Worm (Caenorhabditis elegans) whole organism, early embryonic: ENCODE results near the gene aqp-10.
"Not testable (repeated sequence)": the region's sequence is repeated elsewhere in the genome, so short reads cannot be mapped to it uniquely, and the experiment has no call there.

Experiments used
- B0310.2 ChIP-seq: sonication (generic microtip); optimal IDR thresholded peaks from 2 replicates; lab custom pipeline; 2016; ENCODE audit warnings: mild to moderate bottlenecking, missing genetic modification characterization, missing compliant biosample characterization
- F13C5.2 ChIP-seq: sonication (generic microtip); optimal IDR thresholded peaks from 2 replicates; lab custom pipeline; 2017; ENCODE audit warnings: mild to moderate bottlenecking, missing genetic modification characterization, inconsistent platforms, missing compliant biosample characterization
- aly-1 ChIP-seq: sonication (generic microtip); optimal IDR thresholded peaks from 2 replicates; lab custom pipeline; 2016; ENCODE audit warnings: missing genetic modification characterization, missing compliant biosample characterization
- ama-1 ChIP-seq: fragments of 150-350 bp; optimal IDR thresholded peaks from 2 replicates; lab custom pipeline; 2014
- ceh-13 ChIP-seq: fragments of 200-800 bp; sonication (Bioruptor generic); optimal IDR thresholded peaks from 2 replicates; lab custom pipeline; 2018; ENCODE audit warnings: mild to moderate bottlenecking, missing genetic modification characterization, missing compliant biosample characterization
- ceh-36 ChIP-seq: sonication (generic microtip); optimal IDR thresholded peaks from 2 replicates; lab custom pipeline; 2016; ENCODE audit warnings: missing genetic modification characterization, inconsistent platforms, missing compliant biosample characterization
- ets-7 ChIP-seq: sonication (generic microtip); optimal IDR thresholded peaks from 2 replicates; lab custom pipeline; 2016; ENCODE audit warnings: missing genotype, missing genetic modification characterization, missing compliant biosample characterization
- flt-1 ChIP-seq: fragments of 200-800 bp; sonication (Bioruptor generic); IDR thresholded peaks from 2 replicates; pipeline ENCODE4 v1.3.6; 2022; ENCODE audit warnings: missing genetic modification characterization, missing compliant biosample characterization
- hmbx-1 ChIP-seq: sonication (generic microtip); optimal IDR thresholded peaks from 2 replicates; lab custom pipeline; 2016; ENCODE audit warnings: mild to moderate bottlenecking, missing genetic modification characterization, missing compliant biosample characterization
- hmg-4 ChIP-seq: fragments of 200-800 bp; sonication (Bioruptor generic); optimal IDR thresholded peaks from 2 replicates; lab custom pipeline; 2018; ENCODE audit warnings: mild to moderate bottlenecking, missing genetic modification characterization, missing compliant biosample characterization
- hnd-1 ChIP-seq: sonication (generic microtip); optimal IDR thresholded peaks from 2 replicates; lab custom pipeline; 2016; ENCODE audit warnings: missing genetic modification characterization, missing compliant biosample characterization
- pes-1 ChIP-seq: fragments of 200-800 bp; sonication (Bioruptor generic); IDR thresholded peaks from 2 replicates; pipeline ENCODE4 v1.3.6; 2022; ENCODE audit warnings: missing genetic modification reagents, missing genetic modification characterization, missing compliant biosample characterization
- scrt-1 ChIP-seq: fragments of 200-800 bp; sonication (Bioruptor generic); IDR thresholded peaks from 2 replicates; pipeline ENCODE4 v1.3.6; 2022; ENCODE audit warnings: missing genetic modification characterization, missing compliant biosample characterization
- sea-1 ChIP-seq: fragments of 200-800 bp; sonication (Bioruptor generic); conservative IDR thresholded peaks from 2 replicates; pipeline ENCODE4 v1.3.6; 2022; ENCODE audit warnings: missing genetic modification characterization, missing compliant biosample characterization
- tbx-11 ChIP-seq: fragments of 200-800 bp; sonication (Bioruptor generic); IDR thresholded peaks from 2 replicates; pipeline ENCODE4 v1.3.6; 2022; ENCODE audit warnings: missing genetic modification characterization, missing compliant biosample characterization
- tbx-37 ChIP-seq: fragments of 200-800 bp; sonication (Bioruptor generic); conservative IDR thresholded peaks from 2 replicates; pipeline ENCODE4 v1.3.6; 2022; ENCODE audit warnings: missing genetic modification reagents, missing genetic modification characterization, missing compliant biosample characterization
- tra-4 ChIP-seq: sonication (generic microtip); optimal IDR thresholded peaks from 2 replicates; lab custom pipeline; 2017; ENCODE audit warnings: missing genetic modification characterization, missing compliant biosample characterization

The aqp-10 gene

DNA sequence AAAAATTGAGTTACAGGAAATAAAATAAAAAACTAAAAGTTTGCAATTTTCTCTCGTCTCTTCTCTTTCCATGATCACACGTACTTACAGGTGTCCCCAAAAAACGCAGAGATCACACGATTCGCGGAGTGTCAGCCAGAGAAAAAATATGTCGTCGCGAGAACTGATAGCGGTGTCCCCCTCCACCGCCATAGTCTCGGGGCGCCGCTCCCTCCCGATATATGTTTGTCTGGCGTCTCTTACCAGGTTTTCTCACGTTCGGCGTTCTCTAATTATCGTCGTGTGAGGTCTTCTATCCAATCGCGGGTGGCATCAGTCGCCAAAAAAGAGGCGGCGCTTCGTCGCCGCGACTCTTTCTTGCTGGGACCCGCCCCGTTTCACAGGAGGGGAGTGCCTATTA, 37.8 kb downstream of the aqp-10 start, which contains the start of gene mab-3:
Gene mab-3 (plus strand): TSS at position 328 of the 400 bp plus-strand sequence.
- TF ChIP-seq ama-1 (lab: Kevin White, UChicago); F13C5.2 (tag; lab: Kevin White, UChicago); ceh-13 (GFP tag; lab: Kevin White, UChicago): not testable (repeated sequence)

ce11 chrII:9729866-9730265, 39.8 kb downstream of the aqp-10 start:
- TF ChIP-seq scrt-1 (GFP tag; lab: Robert Waterston, UW) (no peak), ets-7 (tag; lab: Kevin White, UChicago) (no peak), flt-1 (no peak), hmbx-1 (no peak), aly-1 (no peak), ama-1 (lab: Kevin White, UChicago) (no peak), ceh-13 (GFP tag; lab: Kevin White, UChicago) (no peak), F13C5.2 (tag; lab: Kevin White, UChicago) (no peak), pes-1 (no peak), B0310.2 (tag; lab: Kevin White, UChicago) (no peak), ceh-36 (tag; lab: Kevin White, UChicago) (no peak), tbx-37 (GFP tag; lab: Robert Waterston, UW) (no peak), tra-4 (tag; lab: Kevin White, UChicago) (no peak), hnd-1 (tag; lab: Kevin White, UChicago) (no peak), hmg-4 (GFP tag; lab: Kevin White, UChicago) (no peak), sea-1 (GFP tag; lab: Robert Waterston, UW) (no peak), tbx-11 (GFP tag; lab: Robert Waterston, UW) (no peak)

DNA sequence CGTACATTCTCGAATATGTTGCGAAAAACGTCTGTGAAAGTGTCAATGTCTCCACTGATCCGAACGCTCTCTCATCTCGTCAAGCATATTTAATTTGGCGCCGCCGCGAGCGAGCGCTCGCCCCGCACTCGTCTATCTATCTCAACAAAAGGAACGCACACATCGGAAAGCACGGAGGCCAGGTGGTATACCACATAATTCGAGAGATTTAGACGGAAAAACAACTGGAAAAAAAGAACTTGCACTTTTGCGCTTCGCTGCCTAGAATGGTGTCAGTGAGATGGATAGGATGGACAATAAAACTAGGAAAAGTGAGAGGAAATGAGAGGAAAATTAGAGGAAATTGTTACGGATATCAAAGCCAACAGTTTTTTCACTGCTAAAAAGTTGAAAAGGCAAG, 40.5 kb downstream of the aqp-10 start:
- TF ChIP-seq ceh-36 (tag; lab: Kevin White, UChicago) (no peak), sea-1 (GFP tag; lab: Robert Waterston, UW) (no peak), hmg-4 (GFP tag; lab: Kevin White, UChicago) (no peak), hnd-1 (tag; lab: Kevin White, UChicago) (no peak), B0310.2 (tag; lab: Kevin White, UChicago) (no peak)

ce11 chrII:9728506-9728905, 41.1 kb downstream of the aqp-10 start:
- TF ChIP-seq F13C5.2 (tag; lab: Kevin White, UChicago), result no peak
- no peak for TF ChIP-seq scrt-1 (GFP tag; lab: Robert Waterston, UW)
- no peak for TF ChIP-seq hmg-4 (GFP tag; lab: Kevin White, UChicago)
- no peak for TF ChIP-seq ets-7 (tag; lab: Kevin White, UChicago)
- no peak for TF ChIP-seq tbx-11 (GFP tag; lab: Robert Waterston, UW)
- TF ChIP-seq aly-1, result no peak
- TF ChIP-seq tra-4 (tag; lab: Kevin White, UChicago), result no peak
- TF ChIP-seq ama-1 (lab: Kevin White, UChicago), result no peak

- TF ChIP-seq scrt-1 (GFP tag; lab: Robert Waterston, UW), result no peak
- TF ChIP-seq ceh-36 (tag; lab: Kevin White, UChicago), result no peak
- TF ChIP-seq hmg-4 (GFP tag; lab: Kevin White, UChicago), result no peak
- TF ChIP-seq sea-1 (GFP tag; lab: Robert Waterston, UW), result no peak
- TF ChIP-seq flt-1, result no peak
- no peak for TF ChIP-seq hnd-1 (tag; lab: Kevin White, UChicago)
- no peak for TF ChIP-seq pes-1
- no peak for TF ChIP-seq ets-7 (tag; lab: Kevin White, UChicago)
- TF ChIP-seq hmbx-1, result no peak
- no peak for TF ChIP-seq tbx-37 (GFP tag; lab: Robert Waterston, UW)
- TF ChIP-seq F13C5.2 (tag; lab: Kevin White, UChicago), result no peak
- no peak for TF ChIP-seq tra-4 (tag; lab: Kevin White, UChicago)
- no peak for TF ChIP-seq tbx-11 (GFP tag; lab: Robert Waterston, UW)
- TF ChIP-seq B0310.2 (tag; lab: Kevin White, UChicago), result no peak
Measured at ce11 chrII:9727192-9727699, 42.4 kb downstream of the aqp-10 start.

- no peak for TF ChIP-seq F13C5.2 (tag; lab: Kevin White, UChicago)
- no peak for TF ChIP-seq pes-1
- TF ChIP-seq tbx-37 (GFP tag; lab: Robert Waterston, UW), result no peak
- no peak for TF ChIP-seq hmg-4 (GFP tag; lab: Kevin White, UChicago)
- TF ChIP-seq tra-4 (tag; lab: Kevin White, UChicago), result no peak
- TF ChIP-seq ceh-36 (tag; lab: Kevin White, UChicago), result no peak
- no peak for TF ChIP-seq ceh-13 (GFP tag; lab: Kevin White, UChicago)
- TF ChIP-seq ets-7 (tag; lab: Kevin White, UChicago), result no peak
Measured at ce11 chrII:9725056-9725455, 44.6 kb downstream of the aqp-10 start.

DNA sequence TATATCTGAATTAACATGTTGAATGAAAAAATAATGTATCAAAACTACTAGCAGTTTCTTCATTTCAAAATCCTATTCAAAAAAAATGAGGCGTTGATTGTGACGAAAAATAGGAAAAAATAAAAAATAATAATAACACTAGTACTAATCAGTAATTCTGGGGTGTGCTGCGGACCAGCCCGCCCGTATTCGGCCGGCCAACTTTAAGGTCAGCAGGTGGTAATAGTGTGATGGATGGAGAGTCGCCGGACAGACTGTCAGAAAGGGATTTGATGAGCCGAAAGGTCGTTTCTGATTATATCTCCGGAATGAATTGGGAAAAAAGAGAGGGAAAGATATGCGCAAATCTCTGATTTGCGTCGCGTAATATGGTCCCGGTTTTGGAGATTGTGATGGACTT, 45.2 kb downstream of the aqp-10 start, which contains the start of gene cutl-2:
Gene cutl-2 (minus strand): TSS at position 210 of the 400 bp plus-strand sequence.
- no peak for TF ChIP-seq aly-1
- no peak for TF ChIP-seq scrt-1 (GFP tag; lab: Robert Waterston, UW)
- TF ChIP-seq tbx-11 (GFP tag; lab: Robert Waterston, UW), result no peak
- no peak for TF ChIP-seq ets-7 (tag; lab: Kevin White, UChicago)
- TF ChIP-seq pes-1, result no peak
- no peak for TF ChIP-seq B0310.2 (tag; lab: Kevin White, UChicago)
- TF ChIP-seq ama-1 (lab: Kevin White, UChicago), result no peak
- no peak for TF ChIP-seq hnd-1 (tag; lab: Kevin White, UChicago)
- TF ChIP-seq flt-1, result no peak
- no peak for TF ChIP-seq hmg-4 (GFP tag; lab: Kevin White, UChicago)
- TF ChIP-seq tbx-37 (GFP tag; lab: Robert Waterston, UW), result no peak
- TF ChIP-seq ceh-36 (tag; lab: Kevin White, UChicago), result no peak
- no peak for TF ChIP-seq ceh-13 (GFP tag; lab: Kevin White, UChicago)
- TF ChIP-seq sea-1 (GFP tag; lab: Robert Waterston, UW), result no peak
- TF ChIP-seq tra-4 (tag; lab: Kevin White, UChicago), result no peak
- TF ChIP-seq hmbx-1, result no peak
